Worm (Caenorhabditis elegans): ENCODE measurements around the gene F19B6.1.

F19B6.1 gene

DNA sequence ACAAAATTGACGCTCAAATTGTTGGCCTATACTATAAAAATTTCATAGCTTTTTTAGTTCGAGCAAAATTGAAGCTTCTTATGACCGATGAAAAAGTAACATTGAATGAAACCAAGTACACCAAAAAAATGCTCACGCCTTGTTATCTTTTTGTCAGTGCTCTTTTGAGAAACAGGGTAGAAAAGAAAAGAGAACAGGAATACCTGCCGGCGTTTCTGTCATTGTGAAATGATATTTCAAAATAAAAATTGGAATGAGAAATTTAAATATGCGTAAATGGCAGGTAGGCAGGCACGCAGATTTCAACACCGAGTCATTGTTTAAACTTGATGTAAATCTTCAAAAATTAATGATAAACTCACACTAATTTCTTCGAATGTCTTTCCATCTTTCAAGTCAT, 31.1 kb downstream of the F19B6.1 start (continued):
- TF ChIP-seq nhr-12 (tag; optimal IDR thresholded peaks at IDR 0.05) (no peak), vab-15 (tag; optimal IDR thresholded peaks at IDR 0.05) (no peak)

DNA sequence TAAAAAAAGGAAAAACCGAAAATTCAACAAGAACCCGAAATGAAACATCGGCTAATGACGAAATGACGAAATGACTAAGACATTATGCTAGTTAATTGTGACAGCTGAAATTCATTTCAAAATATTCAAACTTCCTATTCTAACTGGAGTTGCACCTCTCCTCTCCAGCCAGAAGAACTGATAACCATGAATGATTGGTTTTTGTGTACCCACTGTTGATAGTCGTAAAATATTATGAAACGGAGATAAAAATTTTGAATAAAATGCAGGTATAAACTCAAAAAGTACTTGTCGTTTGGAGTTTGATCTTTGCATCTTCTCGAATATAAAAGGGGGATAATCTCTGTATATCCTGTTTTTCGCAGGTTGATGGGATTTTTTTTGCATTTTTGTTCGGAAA, 33.0 kb downstream of the F19B6.1 start:
- TF ChIP-seq elt-2 (tag; optimal IDR thresholded peaks at IDR 0.05) (peak; percentile 43), fos-1 (tag; optimal IDR thresholded peaks at IDR 0.05) (no peak), aly-2 (tag; optimal IDR thresholded peaks at IDR 0.05) (no peak)

DNA sequence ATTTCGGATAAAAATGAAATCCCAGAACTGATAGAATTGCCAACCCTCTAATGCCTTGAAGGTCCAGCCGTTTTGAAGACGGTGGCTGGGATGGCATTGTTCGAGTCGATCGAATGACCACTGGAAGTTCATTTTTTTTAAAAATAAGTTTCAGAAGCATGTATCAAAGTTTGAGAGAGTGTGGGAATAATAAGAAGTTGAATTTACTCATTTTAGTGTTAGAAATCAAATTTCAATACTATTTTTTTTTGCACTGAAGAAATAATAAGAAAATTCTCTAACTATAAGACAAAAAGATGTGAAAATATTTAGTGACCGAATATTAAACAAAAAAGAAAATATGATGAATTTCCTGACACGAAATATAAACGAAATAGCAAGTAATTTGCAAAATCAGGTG, 34.7 kb downstream of the F19B6.1 start, which contains the start of gene oac-59:
TSS of gene oac-59 (minus strand) at position 101 of the 400 bp plus-strand sequence.
- no peak for TF ChIP-seq mdl-1 (tag; optimal IDR thresholded peaks at IDR 0.05)
- TF ChIP-seq tbx-2 (tag; optimal IDR thresholded peaks at IDR 0.05): no peak
- no peak for TF ChIP-seq efl-1 (optimal IDR thresholded peaks at IDR 0.05)
- TF ChIP-seq efl-1 (GFP tag; optimal IDR thresholded peaks at IDR 0.05 in 1 of 2): no peak
- TF ChIP-seq nhr-84 (tag; optimal IDR thresholded peaks at IDR 0.05): no peak
- TF ChIP-seq nhr-237 (tag; optimal IDR thresholded peaks at IDR 0.05): no peak
- no peak for TF ChIP-seq alr-1 (tag; optimal IDR thresholded peaks at IDR 0.05; ENCODE audit: borderline replicate concordance)
- no peak for TF ChIP-seq nhr-11 (tag; optimal IDR thresholded peaks at IDR 0.05)
- no peak for TF ChIP-seq efl-3 (GFP tag; optimal IDR thresholded peaks at IDR 0.05)
- no peak for TF ChIP-seq unc-30 (tag; optimal IDR thresholded peaks at IDR 0.05)
- no peak for TF ChIP-seq blmp-1 (tag; optimal IDR thresholded peaks at IDR 0.05)
- no peak for TF ChIP-seq lin-39 (tag; optimal IDR thresholded peaks at IDR 0.05)
- no peak for TF ChIP-seq snpc-4 (tag; optimal IDR thresholded peaks at IDR 0.05)
- TF ChIP-seq irx-1 (tag; optimal IDR thresholded peaks at IDR 0.05): no peak

DNA sequence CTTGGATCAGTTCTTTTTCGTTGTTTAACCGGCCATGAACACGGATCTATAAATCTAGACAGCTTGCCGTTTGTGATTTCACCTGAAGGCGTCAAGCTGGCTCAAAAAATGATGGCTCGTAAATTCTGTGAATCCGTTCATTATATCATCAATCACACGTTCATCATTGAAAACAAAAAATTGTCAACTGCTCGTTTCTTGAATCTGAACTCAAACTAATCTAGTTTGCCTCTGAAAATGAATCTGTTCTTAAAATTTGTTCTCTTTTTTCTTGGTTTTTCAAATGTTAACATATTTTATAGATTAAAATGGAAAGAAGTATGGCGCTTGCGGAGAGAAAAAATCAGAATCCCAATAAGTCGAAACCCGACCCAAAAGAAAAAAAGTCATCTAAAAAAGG, 45.1 kb downstream of the F19B6.1 start, which contains the start of gene C42C1.8:
TSS of gene C42C1.8 (plus strand) at position 301 of the 400 bp plus-strand sequence.
- no peak for TF ChIP-seq nhr-19 (GFP tag; conservative IDR thresholded peaks at IDR 0.05)
- TF ChIP-seq unc-98 (GFP tag; IDR thresholded peaks at IDR 0.05): no peak
- no peak for TF ChIP-seq vab-15 (tag; optimal IDR thresholded peaks at IDR 0.05)
- TF ChIP-seq lin-13 (GFP tag; optimal IDR thresholded peaks at IDR 0.05): no peak
- no peak for TF ChIP-seq pag-3 (tag; optimal IDR thresholded peaks at IDR 0.05; ENCODE audit: borderline replicate concordance, insufficient read depth)
- no peak for TF ChIP-seq nhr-76 (tag; optimal IDR thresholded peaks at IDR 0.05)

DNA sequence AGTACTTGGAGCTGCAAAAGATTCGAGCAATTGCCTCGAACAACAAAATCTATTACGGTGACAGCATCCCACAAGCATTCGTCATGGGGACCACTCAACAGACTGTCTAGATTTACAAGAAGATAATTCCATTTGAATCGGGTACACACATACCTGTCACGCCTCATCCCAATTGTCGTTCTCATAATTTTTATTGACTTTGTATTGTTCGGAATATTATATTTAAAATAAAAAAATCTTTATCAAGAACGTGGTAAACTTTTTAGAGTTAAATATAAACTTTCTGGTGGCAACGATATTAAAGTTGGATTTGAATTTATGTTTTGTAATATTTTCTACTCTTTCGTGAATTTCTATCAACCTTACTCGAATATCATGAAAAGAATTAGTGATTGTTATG, 46.7 kb downstream of the F19B6.1 start, which contains the start of gene C42C1.9:
TSS of gene C42C1.9 (plus strand) at position 301 of the 400 bp plus-strand sequence.
- TF ChIP-seq irx-1 (tag; optimal IDR thresholded peaks at IDR 0.05) (no peak), tlp-1 (tag; optimal IDR thresholded peaks at IDR 0.05) (no peak), nhr-19 (GFP tag; conservative IDR thresholded peaks at IDR 0.05) (no peak), ceh-63 (GFP tag; optimal IDR thresholded peaks at IDR 0.05) (no peak), hpl-2 (GFP tag; optimal IDR thresholded peaks at IDR 0.05) (no peak), hlh-4 (tag; optimal IDR thresholded peaks at IDR 0.05) (no peak), F16B12.6 (tag; optimal IDR thresholded peaks at IDR 0.05) (no peak), lin-35 (GFP tag; optimal IDR thresholded peaks at IDR 0.05) (no peak), nhr-71 (tag; optimal IDR thresholded peaks at IDR 0.05) (no peak), grh-1 (GFP tag; IDR thresholded peaks at IDR 0.05) (no peak), unc-30 (tag; optimal IDR thresholded peaks at IDR 0.05) (no peak), snpc-4 (tag; optimal IDR thresholded peaks at IDR 0.05) (no peak), nhr-47 (tag; optimal IDR thresholded peaks at IDR 0.05) (no peak), egl-27 (tag; optimal IDR thresholded peaks at IDR 0.05) (no peak), aha-1 (tag; optimal IDR thresholded peaks at IDR 0.05) (no peak), pax-3 (tag; optimal IDR thresholded peaks at IDR 0.05) (no peak), ces-1 (GFP tag; optimal IDR thresholded peaks at IDR 0.05) (no peak), elt-3 (tag; optimal IDR thresholded peaks at IDR 0.05) (no peak), mdl-1 (tag; optimal IDR thresholded peaks at IDR 0.05) (no peak), lin-14 (GFP tag; optimal IDR thresholded peaks at IDR 0.05) (no peak)

All from whole organism, L1 larva.